Fruit fly (Drosophila melanogaster): ENCODE data around the gene Mical.

The Mical gene

DNA sequence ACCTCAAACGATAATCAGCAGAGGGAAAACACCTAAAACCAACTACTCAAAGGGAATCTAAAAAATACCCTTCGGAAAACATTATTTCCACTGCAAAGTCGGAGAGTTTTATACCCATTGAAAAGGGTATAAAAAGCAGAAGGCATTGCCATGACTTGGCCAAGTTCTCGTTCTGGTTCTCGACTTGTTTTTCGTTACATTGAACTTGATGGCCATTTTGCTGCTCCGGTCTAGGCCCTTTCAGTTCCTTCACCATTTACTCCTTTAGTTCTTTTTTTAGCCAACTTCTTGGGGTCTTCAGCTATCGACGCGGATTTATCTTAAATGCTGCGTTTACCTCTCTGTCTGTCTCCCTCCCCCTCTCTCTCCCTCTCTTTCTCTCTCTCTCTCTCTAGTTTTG is 82.8 kb downstream of the Mical start:
- peak; percentile 44 for TF ChIP-seq CG8159 (tag; optimal IDR thresholded peaks at IDR 0.05)
- peak; percentile 94 for TF ChIP-seq EcR (GFP tag; optimal IDR thresholded peaks at IDR 0.05)
- peak; percentile 36 for TF ChIP-seq CG9948 (tag; optimal IDR thresholded peaks at IDR 0.05)
- TF ChIP-seq CG34367 (tag; optimal IDR thresholded peaks at IDR 0.05): peak; percentile 20
- TF ChIP-seq CG15710 (tag; optimal IDR thresholded peaks at IDR 0.05): peak; percentile 24
- no peak for TF ChIP-seq Snoo (tag; optimal IDR thresholded peaks at IDR 0.05)

DNA sequence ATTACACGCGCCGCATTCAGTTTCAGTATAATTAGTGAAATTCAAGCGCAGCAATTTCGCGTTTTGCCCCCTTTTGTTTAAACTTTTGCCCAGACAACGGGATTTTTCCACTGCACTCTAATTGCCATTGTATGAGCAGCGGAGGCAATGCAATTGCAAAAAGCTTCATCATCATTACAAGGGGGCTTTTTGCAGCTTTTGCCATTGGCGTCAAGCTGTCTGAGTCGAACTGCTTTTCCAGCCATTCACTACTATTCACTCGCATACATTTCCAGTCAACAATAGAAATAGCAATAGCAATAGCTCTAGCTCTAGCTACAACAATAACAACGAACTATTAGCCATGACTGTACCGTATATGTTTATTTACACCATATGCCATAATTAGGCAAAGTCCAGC is 85.5 kb downstream of the Mical start:
- TF ChIP-seq CG8301 (tag; optimal IDR thresholded peaks at IDR 0.05): no peak
- no peak for TF ChIP-seq Pif1B (GFP tag; optimal IDR thresholded peaks at IDR 0.05)
- no peak for TF ChIP-seq CG13204 (GFP tag; optimal IDR thresholded peaks at IDR 0.05)
- TF ChIP-seq Pif1A (GFP tag; optimal IDR thresholded peaks at IDR 0.05): no peak
- TF ChIP-seq EcR (GFP tag; optimal IDR thresholded peaks at IDR 0.05): no peak
- TF ChIP-seq fd96Ca (GFP tag; IDR thresholded peaks at IDR 0.05): no peak
- TF ChIP-seq Snoo (tag; optimal IDR thresholded peaks at IDR 0.05): no peak
- TF ChIP-seq CG12605 (GFP tag; IDR thresholded peaks at IDR 0.05): no peak
- TF ChIP-seq CG34367 (tag; optimal IDR thresholded peaks at IDR 0.05): no peak
- TF ChIP-seq CG9948 (tag; optimal IDR thresholded peaks at IDR 0.05): no peak
- no peak for TF ChIP-seq rn (GFP tag; IDR thresholded peaks at IDR 0.05)
- no peak for TF ChIP-seq CG10348 (GFP tag; IDR thresholded peaks at IDR 0.05)
- TF ChIP-seq CG4496 (GFP tag; IDR thresholded peaks at IDR 0.05): no peak
- TF ChIP-seq CG15710 (tag; optimal IDR thresholded peaks at IDR 0.05): no peak
- TF ChIP-seq Ets98B (GFP tag; IDR thresholded peaks at IDR 0.05): no peak
- no peak for TF ChIP-seq D1 (tag; optimal IDR thresholded peaks at IDR 0.05)
- TF ChIP-seq gl (tag; optimal IDR thresholded peaks at IDR 0.05): no peak

DNA sequence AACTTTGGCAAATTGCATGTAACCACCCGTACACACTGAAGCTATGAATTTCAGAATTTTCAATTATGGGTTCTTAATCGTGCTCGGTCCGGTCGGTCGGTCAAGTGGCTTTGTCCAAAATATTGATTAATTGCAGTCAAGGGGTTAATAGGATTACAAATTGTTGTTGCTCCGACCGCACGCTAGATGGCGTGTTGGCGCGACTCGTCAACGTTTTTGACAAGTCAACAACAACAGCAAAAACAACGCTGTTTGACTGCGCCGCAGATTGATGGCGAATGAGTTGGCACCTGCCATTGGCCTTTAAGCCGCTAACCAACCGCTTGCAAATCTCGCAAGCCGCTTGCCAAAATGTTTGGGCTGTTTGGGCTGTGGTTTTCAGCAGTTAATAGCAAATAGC is 86.0 kb downstream of the Mical start:
- TF ChIP-seq CG10348 (GFP tag; IDR thresholded peaks at IDR 0.05): no peak
- TF ChIP-seq CG4496 (GFP tag; IDR thresholded peaks at IDR 0.05): no peak
- no peak for TF ChIP-seq CG34367 (tag; optimal IDR thresholded peaks at IDR 0.05)
- no peak for TF ChIP-seq CG14655 (GFP tag; optimal IDR thresholded peaks at IDR 0.05)
- TF ChIP-seq Ets98B (GFP tag; IDR thresholded peaks at IDR 0.05): no peak
- TF ChIP-seq D1 (tag; optimal IDR thresholded peaks at IDR 0.05): no peak
- no peak for TF ChIP-seq CG17806 (tag; optimal IDR thresholded peaks at IDR 0.05)

DNA sequence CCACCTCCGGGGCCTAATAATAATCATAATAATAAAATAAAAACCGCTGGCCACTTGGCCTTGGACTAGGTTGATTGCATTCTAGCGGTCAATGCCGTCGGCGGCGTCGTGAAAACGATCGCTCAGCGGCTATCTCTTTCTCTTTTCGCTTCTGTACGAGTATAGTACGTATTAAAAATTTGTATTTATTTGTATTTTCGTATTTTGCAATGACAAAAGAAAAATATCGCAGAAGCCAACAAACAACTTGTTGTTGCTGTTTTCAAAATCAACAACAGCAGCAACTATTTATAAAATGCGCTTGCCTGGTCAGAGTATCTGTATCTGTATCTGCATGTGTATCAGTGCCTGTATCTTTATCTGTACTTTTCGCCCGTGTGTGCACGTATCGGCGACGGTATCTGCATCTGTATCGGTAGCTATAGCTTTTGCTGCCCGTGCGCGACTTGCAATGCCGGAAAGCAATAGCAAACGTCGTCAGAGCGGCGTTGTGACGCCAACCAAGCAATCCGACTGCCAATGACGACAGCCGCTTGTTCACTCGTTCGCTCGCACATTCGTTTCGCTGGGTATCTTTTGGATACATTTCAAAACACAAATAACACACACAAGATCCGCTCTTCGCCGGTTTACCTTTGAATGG is 87.9 kb downstream of the Mical start:
- TF ChIP-seq CG12605 (GFP tag; IDR thresholded peaks at IDR 0.05): no peak
- no peak for TF ChIP-seq CG9948 (tag; optimal IDR thresholded peaks at IDR 0.05)
- peak; percentile 52; the same call in 1 of the 2 replicates for TF ChIP-seq CG32121 (GFP tag; IDR thresholded peaks at IDR 0.05)
- TF ChIP-seq EcR (GFP tag; optimal IDR thresholded peaks at IDR 0.05): peak; percentile 98
- peak; percentile 36 for TF ChIP-seq CG13204 (GFP tag; optimal IDR thresholded peaks at IDR 0.05)
- 0 out of 2 replicates have a peak, but pooled peaks have one; percentile 29 for TF ChIP-seq Ets98B (GFP tag; IDR thresholded peaks at IDR 0.05)
- TF ChIP-seq D1 (tag; optimal IDR thresholded peaks at IDR 0.05): no peak
- TF ChIP-seq gl (tag; optimal IDR thresholded peaks at IDR 0.05): no peak
- no peak for TF ChIP-seq CG17806 (tag; optimal IDR thresholded peaks at IDR 0.05)
- no peak for TF ChIP-seq CG10348 (GFP tag; IDR thresholded peaks at IDR 0.05)
- peak; percentile 24 for TF ChIP-seq CG14655 (GFP tag; optimal IDR thresholded peaks at IDR 0.05)
- TF ChIP-seq CG34367 (tag; optimal IDR thresholded peaks at IDR 0.05): no peak
- TF ChIP-seq CG8159 (tag; optimal IDR thresholded peaks at IDR 0.05): no peak

DNA sequence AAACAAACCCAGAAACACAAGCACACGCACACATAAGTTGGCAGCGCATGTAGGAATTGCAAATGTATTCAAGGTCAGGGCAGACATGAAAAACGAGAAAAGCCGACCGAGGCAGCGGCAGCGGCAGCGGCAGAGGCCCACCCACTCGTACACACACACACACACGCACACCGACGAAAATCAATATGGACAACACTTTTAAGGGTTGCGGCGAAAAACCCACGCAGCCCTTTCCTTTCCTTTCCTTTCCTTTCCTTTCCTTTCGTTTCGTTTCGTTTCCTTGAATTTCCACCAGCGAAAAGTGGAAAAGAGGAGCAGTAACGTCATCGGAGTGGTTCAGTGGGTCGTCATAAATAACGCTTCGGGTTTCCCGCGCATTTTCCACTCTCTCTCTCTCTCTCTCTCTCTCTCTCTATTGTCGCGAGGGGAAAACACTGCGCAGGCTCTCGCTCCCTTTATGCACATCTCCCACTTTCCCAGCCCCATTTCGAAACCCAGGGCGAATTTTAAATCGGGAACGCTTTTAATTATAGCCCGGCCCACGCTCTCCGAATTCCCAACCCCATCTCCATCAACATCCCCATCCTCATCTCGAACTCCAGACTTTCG is 89.9 kb downstream of the Mical start:
- TF ChIP-seq CG4496 (GFP tag; IDR thresholded peaks at IDR 0.05): 0 out of 3 replicates have a peak, but pooled peaks have one; percentile 15
- TF ChIP-seq CG8301 (tag; optimal IDR thresholded peaks at IDR 0.05): no peak

DNA sequence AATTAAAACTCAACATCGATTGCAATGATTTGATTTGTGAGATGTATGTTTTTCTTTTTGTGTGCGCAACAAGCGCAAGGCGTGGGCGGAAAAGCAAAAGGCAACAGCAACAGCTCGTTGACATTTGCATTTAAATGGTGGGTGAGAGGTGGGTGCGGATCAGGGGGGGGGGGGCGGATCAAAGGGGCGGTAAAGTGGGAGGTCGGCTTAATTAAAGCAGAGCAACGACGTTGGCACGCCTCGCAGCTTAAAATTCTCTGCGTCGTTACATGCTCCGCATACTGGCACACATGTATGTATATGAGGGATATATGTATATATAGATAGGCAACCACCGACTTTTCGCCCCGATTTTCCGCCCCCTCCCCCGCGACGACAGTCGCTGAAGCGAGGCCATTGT is 91.0 kb downstream of the Mical start:
- 0 out of 2 replicates have a peak, but pooled peaks have one; percentile 3 for TF ChIP-seq rn (GFP tag; IDR thresholded peaks at IDR 0.05)
- TF ChIP-seq CG32121 (GFP tag; IDR thresholded peaks at IDR 0.05): no peak; the same call in 1 of the 2 replicates
